Worm (Caenorhabditis elegans): Measurements from ENCODE around the gene lyst-1.

DNA sequence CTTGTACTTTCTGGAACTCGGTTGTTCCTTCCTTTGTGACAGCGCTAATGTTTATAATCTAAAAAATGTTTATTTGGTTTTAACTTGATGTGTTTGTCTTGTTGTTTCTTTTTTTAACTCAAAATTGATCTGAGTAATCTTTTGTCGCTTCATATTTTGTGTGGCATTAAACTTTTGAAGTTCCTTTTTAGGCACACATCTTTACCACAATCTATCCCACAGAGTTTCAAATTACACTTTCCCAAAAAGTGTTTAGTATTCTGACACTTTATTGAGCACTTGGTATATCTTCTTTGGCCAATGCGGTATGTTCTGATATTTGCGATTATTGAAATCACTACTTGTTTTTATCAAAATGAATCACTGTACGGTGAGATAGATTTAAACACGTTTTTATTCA is 15.6 kb downstream of the lyst-1 start, which contains the start of gene lgc-18:
- TF ChIP-seq hsf-1 (GFP tag; IDR thresholded peaks at IDR 0.05) (no peak), F57A8.1 (GFP tag; optimal IDR thresholded peaks at IDR 0.05) (no peak)
